Fruit fly (Drosophila melanogaster) whole organism, embryonic: ENCODE data around the gene CG13108.

ENCODE experiments used
- Aef1 ChIP-seq: fragments of 200-800 bp; sonication (Bioruptor generic); IDR thresholded peaks from 3 replicates; pipeline ENCODE4 v1.3.6; 2022; ENCODE audit warnings: missing biosample characterization, missing genetic modification characterization
- Asciz ChIP-seq: fragments of 200-800 bp; sonication (Bioruptor generic); optimal IDR thresholded peaks from 2 replicates; lab custom pipeline; 2017; ENCODE audit warnings: missing biosample characterization, mild to moderate bottlenecking, missing genetic modification characterization, missing genetic modification reagents
- BEAF-32 ChIP-seq: fragments of 200-800 bp; sonication (Bioruptor generic); optimal IDR thresholded peaks from 3 replicates; lab custom pipeline; 2017; ENCODE audit warnings: missing biosample characterization, missing genetic modification characterization, mild to moderate bottlenecking, moderate library complexity, missing genetic modification reagents
- Bdp1 ChIP-seq: fragments of 200-800 bp; sonication (Bioruptor generic); optimal IDR thresholded peaks from 3 replicates; lab custom pipeline; 2016; ENCODE audit warnings: missing biosample characterization, missing genetic modification characterization
- CG10366 ChIP-seq: fragments of 200-800 bp; sonication (Bioruptor generic); IDR thresholded peaks from 2 replicates; pipeline ENCODE4 v1.3.6; 2022; ENCODE audit warnings: missing biosample characterization, missing genetic modification characterization
- CG12219 ChIP-seq: fragments of 200-800 bp; sonication (Bioruptor generic); optimal IDR thresholded peaks from 3 replicates; lab custom pipeline; 2018; ENCODE audit warnings: missing biosample characterization, mild to moderate bottlenecking, missing genetic modification characterization
- CG12391 ChIP-seq: fragments of 200-800 bp; sonication (Bioruptor generic); optimal IDR thresholded peaks from 3 replicates; lab custom pipeline; 2018; ENCODE audit warnings: missing biosample characterization, mild to moderate bottlenecking, missing genetic modification characterization, moderate library complexity
- CG15601 ChIP-seq: fragments of 200-800 bp; sonication (Bioruptor generic); optimal IDR thresholded peaks from 3 replicates; lab custom pipeline; 2019; ENCODE audit warnings: missing biosample characterization, mild to moderate bottlenecking, missing genetic modification characterization, moderate library complexity
- CG16779 ChIP-seq: fragments of 200-800 bp; sonication (Bioruptor generic); IDR thresholded peaks from 2 replicates; pipeline ENCODE4 v1.3.6; 2022; ENCODE audit warnings: missing biosample characterization, missing genetic modification characterization
- CG17186 ChIP-seq: fragments of 200-800 bp; sonication (Bioruptor generic); optimal IDR thresholded peaks from 3 replicates; lab custom pipeline; 2017; ENCODE audit warnings: missing biosample characterization, missing genetic modification reagents, missing genetic modification characterization
- CG17359 ChIP-seq: fragments of 200-800 bp; sonication (Bioruptor generic); optimal IDR thresholded peaks from 3 replicates; lab custom pipeline; 2018; ENCODE audit warnings: missing biosample characterization, mild to moderate bottlenecking, missing genetic modification characterization, moderate library complexity
- CG17802 ChIP-seq: fragments of 200-800 bp; sonication (Bioruptor generic); optimal IDR thresholded peaks from 2 replicates; lab custom pipeline; 2018; ENCODE audit warnings: missing biosample characterization, mild to moderate bottlenecking, missing genetic modification characterization, moderate library complexity
- CG2120 ChIP-seq: fragments of 200-800 bp; sonication (Bioruptor generic); optimal IDR thresholded peaks from 3 replicates; lab custom pipeline; 2016; ENCODE audit warnings: missing biosample characterization, missing genetic modification characterization
- CG2678 ChIP-seq: fragments of 200-800 bp; sonication (Bioruptor generic); optimal IDR thresholded peaks from 3 replicates; lab custom pipeline; 2019; ENCODE audit warnings: missing biosample characterization, mild to moderate bottlenecking, missing genetic modification characterization, moderate library complexity
- CG3281 ChIP-seq: fragments of 200-800 bp; sonication (Bioruptor generic); optimal IDR thresholded peaks from 3 replicates; lab custom pipeline; 2017; ENCODE audit warnings: missing biosample characterization, mild to moderate bottlenecking, missing genetic modification characterization
- CG4424 ChIP-seq: fragments of 200-800 bp; sonication (Bioruptor generic); optimal IDR thresholded peaks from 3 replicates; lab custom pipeline; 2016; ENCODE audit warnings: missing biosample characterization, missing genetic modification characterization
- CG4854 ChIP-seq: fragments of 200-800 bp; sonication (Bioruptor generic); optimal IDR thresholded peaks from 2 replicates; lab custom pipeline; 2016; ENCODE audit warnings: missing biosample characterization, missing genetic modification characterization, inconsistent platforms
- CG6683 ChIP-seq: fragments of 200-800 bp; sonication (Bioruptor generic); optimal IDR thresholded peaks from 2 replicates; lab custom pipeline; 2017; ENCODE audit warnings: missing biosample characterization, mild to moderate bottlenecking, missing genetic modification characterization, missing genetic modification reagents
- CG7786 ChIP-seq: fragments of 200-800 bp; sonication (Bioruptor generic); optimal IDR thresholded peaks from 2 replicates; lab custom pipeline; 2016; ENCODE audit warnings: missing biosample characterization, missing genetic modification characterization
- CG7987 ChIP-seq: fragments of 200-800 bp; sonication (Bioruptor generic); optimal IDR thresholded peaks from 2 replicates; lab custom pipeline; 2018; ENCODE audit warnings: missing biosample characterization, mild to moderate bottlenecking, missing genetic modification characterization, moderate library complexity
- CG8281 ChIP-seq: fragments of 200-800 bp; sonication (Bioruptor generic); optimal IDR thresholded peaks from 2 replicates; lab custom pipeline; 2018; ENCODE audit warnings: missing biosample characterization, mild to moderate bottlenecking, missing genetic modification characterization, moderate library complexity
- Dbx ChIP-seq: fragments of 200-800 bp; sonication (Bioruptor generic); IDR thresholded peaks from 3 replicates; pipeline ENCODE4 v1.3.6; 2022; ENCODE audit warnings: missing biosample characterization, missing genetic modification characterization
- Drgx ChIP-seq: fragments of 200-800 bp; sonication (Bioruptor generic); IDR thresholded peaks from 2 replicates; pipeline ENCODE4 v1.3.6; 2022; ENCODE audit warnings: missing biosample characterization, missing genetic modification characterization
- E2f1 ChIP-seq: fragments of 200-800 bp; sonication (Bioruptor generic); IDR thresholded peaks from 2 replicates; pipeline ENCODE4 v1.3.6; 2022; ENCODE audit warnings: missing biosample characterization, missing genetic modification characterization
- Kr ChIP-seq: fragments of 200-800 bp; sonication (Bioruptor generic); optimal IDR thresholded peaks from 2 replicates; lab custom pipeline; 2017; ENCODE audit warnings: missing biosample characterization, mild to moderate bottlenecking, missing genetic modification characterization
- Mrtf ChIP-seq: fragments of 200-800 bp; sonication (Bioruptor generic); IDR thresholded peaks from 3 replicates; pipeline ENCODE4 v1.3.6; 2022; ENCODE audit warnings: missing biosample characterization, missing genetic modification characterization
- NC2β ChIP-seq: fragments of 200-800 bp; sonication (Bioruptor generic); optimal IDR thresholded peaks from 2 replicates; lab custom pipeline; 2016; ENCODE audit warnings: missing biosample characterization, missing genetic modification characterization
- Optix ChIP-seq: fragments of 200-800 bp; sonication (Bioruptor generic); IDR thresholded peaks from 3 replicates; pipeline ENCODE4 v1.3.6; 2022; ENCODE audit warnings: missing biosample characterization, missing genetic modification characterization
- Ravus ChIP-seq: fragments of 200-800 bp; sonication (Bioruptor generic); IDR thresholded peaks from 2 replicates; pipeline ENCODE4 v1.3.6; 2022; ENCODE audit warnings: missing biosample characterization, missing genetic modification characterization
- cato ChIP-seq: fragments of 200-800 bp; sonication (Bioruptor generic); optimal IDR thresholded peaks from 2 replicates; lab custom pipeline; 2016; ENCODE audit warnings: missing biosample characterization, missing genetic modification characterization, borderline replicate concordance
- crp ChIP-seq, 2 experiments: fragments of 200-800 bp; sonication (Bioruptor generic); optimal IDR thresholded peaks; 2 replicates in 1 of 2; 3 replicates in 1 of 2; lab custom pipeline; 2017; ENCODE audit warnings: missing biosample characterization in 2 of 2, missing genetic modification characterization in 2 of 2, mild to moderate bottlenecking in 1 of 2, moderate library complexity in 1 of 2
- cwo ChIP-seq: fragments of 200-800 bp; sonication (Bioruptor generic); optimal IDR thresholded peaks from 3 replicates; lab custom pipeline; 2017; ENCODE audit warnings: missing biosample characterization, missing genetic modification characterization, mild to moderate bottlenecking, moderate library complexity, missing genetic modification reagents
- eve ChIP-seq, 2 experiments: fragments of >200 bp; optimal IDR thresholded peaks; 2 replicates each; lab custom pipeline; 2017; ENCODE audit warnings: missing biosample characterization in 2 of 2, missing genetic modification characterization in 2 of 2
- fd3F ChIP-seq: fragments of 200-800 bp; sonication (Bioruptor generic); optimal IDR thresholded peaks from 2 replicates; lab custom pipeline; 2018; ENCODE audit warnings: missing biosample characterization, mild to moderate bottlenecking, missing genetic modification characterization, moderate library complexity
- h ChIP-seq: fragments of >200 bp; optimal IDR thresholded peaks from 2 replicates; lab custom pipeline; 2017
- hbn ChIP-seq: fragments of 200-800 bp; sonication (Bioruptor generic); IDR thresholded peaks from 2 replicates; pipeline ENCODE4 v1.3.6; 2022; ENCODE audit warnings: missing biosample characterization, missing genetic modification characterization; ENCODE audit not compliant: partially characterized antibody
- her ChIP-seq: fragments of 200-800 bp; sonication (Bioruptor generic); optimal IDR thresholded peaks from 2 replicates; lab custom pipeline; 2016; ENCODE audit warnings: missing biosample characterization, missing genetic modification characterization
- inv ChIP-seq: fragments of 200-800 bp; sonication (Bioruptor generic); IDR thresholded peaks from 2 replicates; pipeline ENCODE4 v1.3.6; 2022; ENCODE audit warnings: missing biosample characterization, missing genetic modification characterization; ENCODE audit not compliant: partially characterized antibody
- jigr1 ChIP-seq: fragments of 200-800 bp; sonication (Bioruptor generic); IDR thresholded peaks from 3 replicates; pipeline ENCODE4 v1.3.6; 2022; ENCODE audit warnings: missing biosample characterization, missing genetic modification characterization
- knrl ChIP-seq: fragments of 200-800 bp; sonication (Bioruptor generic); IDR thresholded peaks from 3 replicates; pipeline ENCODE4 v1.3.6; 2022; ENCODE audit warnings: missing biosample characterization, missing genetic modification characterization; ENCODE audit not compliant: partially characterized antibody
- mam ChIP-seq: fragments of 200-800 bp; sonication (Bioruptor generic); optimal IDR thresholded peaks from 3 replicates; lab custom pipeline; 2016; ENCODE audit warnings: missing biosample characterization, missing genetic modification characterization
- org-1 ChIP-seq: fragments of 200-800 bp; sonication (Bioruptor generic); optimal IDR thresholded peaks from 2 replicates; lab custom pipeline; 2017; ENCODE audit warnings: missing biosample characterization, missing genetic modification characterization
- pfk ChIP-seq: fragments of 200-800 bp; sonication (Bioruptor generic); optimal IDR thresholded peaks from 2 replicates; lab custom pipeline; 2018; ENCODE audit warnings: missing biosample characterization, mild to moderate bottlenecking, missing genetic modification characterization, moderate library complexity
- pnt ChIP-seq: fragments of 200-800 bp; sonication (Bioruptor generic); optimal IDR thresholded peaks from 3 replicates; lab custom pipeline; 2016; ENCODE audit warnings: missing biosample characterization, missing genetic modification characterization
- scrt ChIP-seq: fragments of 200-800 bp; sonication (Bioruptor generic); optimal IDR thresholded peaks from 2 replicates; lab custom pipeline; 2018; ENCODE audit warnings: missing biosample characterization, mild to moderate bottlenecking, missing genetic modification characterization, moderate library complexity
- sens-2 ChIP-seq: fragments of 200-800 bp; sonication (Bioruptor generic); IDR thresholded peaks from 2 replicates; pipeline ENCODE4 v1.3.6; 2022; ENCODE audit warnings: missing biosample characterization, missing genetic modification characterization
- sob ChIP-seq: fragments of 200-800 bp; sonication (Bioruptor generic); IDR thresholded peaks from 2 replicates; pipeline ENCODE4 v1.3.6; 2022; ENCODE audit warnings: missing biosample characterization, missing genetic modification characterization
- toy ChIP-seq: fragments of 200-800 bp; sonication (Bioruptor generic); IDR thresholded peaks from 2 replicates; pipeline ENCODE4 v1.3.6; 2022; ENCODE audit warnings: missing biosample characterization, missing genetic modification characterization
- yki ChIP-seq: fragments of >200 bp; optimal IDR thresholded peaks from 3 replicates; lab custom pipeline; 2018
- zf30C ChIP-seq: fragments of 200-800 bp; sonication (Bioruptor generic); optimal IDR thresholded peaks from 3 replicates; lab custom pipeline; 2018; ENCODE audit warnings: missing biosample characterization, mild to moderate bottlenecking, missing genetic modification characterization

CG13108 gene

dm6 chr2L:9166399-9166980, 2.5 kb downstream of the CG13108 start, which contains the start of the genes CG9586 and tai (continued):
- TF ChIP-seq knrl (GFP tag; lab: Robert Waterston, UW): peak; percentile 47; the same call in 2 of the 3 replicates
- TF ChIP-seq yki: no peak
- TF ChIP-seq CG6683 (GFP tag; lab: Kevin White, UChicago): peak; percentile 63
- TF ChIP-seq CG10366 (GFP tag; lab: Robert Waterston, UW): peak; percentile 81
- TF ChIP-seq eve (GFP tag; optimal IDR thresholded peaks at IDR 0.05; lab: Kevin White, UChicago): peak in 1 of 2 experiments; percentile 88
- peak; percentile 89 for TF ChIP-seq sob (GFP tag; lab: Robert Waterston, UW)
- TF ChIP-seq mam: peak; percentile 57
- peak; percentile 44 for TF ChIP-seq CG17802 (tag; lab: Kevin White, UChicago)
- no peak for TF ChIP-seq h (lab: Kevin White, UChicago)
- no peak for TF ChIP-seq jigr1 (GFP tag; lab: Robert Waterston, UW)
- TF ChIP-seq CG3281 (GFP tag; lab: Kevin White, UChicago): peak; percentile 77
- no peak for TF ChIP-seq CG16779 (GFP tag; lab: Robert Waterston, UW)
- peak; percentile 78 for TF ChIP-seq E2f1 (GFP tag; lab: Robert Waterston, UW)
- no peak for TF ChIP-seq pnt (GFP tag; lab: Kevin White, UChicago)
- peak; percentile 12 for TF ChIP-seq CG4854 (GFP tag; lab: Kevin White, UChicago)
- no peak for TF ChIP-seq Ravus (GFP tag; lab: Robert Waterston, UW)
- TF ChIP-seq zf30C (GFP tag; lab: Kevin White, UChicago): no peak
- peak; percentile 64 for TF ChIP-seq Drgx
- peak; percentile 71 for TF ChIP-seq cwo (GFP tag; lab: Kevin White, UChicago)
- peak; percentile 32 for TF ChIP-seq pfk (GFP tag; lab: Kevin White, UChicago)
- peak; percentile 10 for TF ChIP-seq NC2β (GFP tag; lab: Kevin White, UChicago)
- peak; percentile 83 for TF ChIP-seq CG17359 (tag; lab: Kevin White, UChicago)
- TF ChIP-seq sens-2: 0 out of 2 replicates have a peak, but pooled peaks have one; percentile 25
- TF ChIP-seq BEAF-32 (GFP tag; lab: Kevin White, UChicago): peak; percentile 36
- no peak for TF ChIP-seq toy (GFP tag; lab: Robert Waterston, UW)
- TF ChIP-seq Optix (GFP tag; lab: Robert Waterston, UW): peak; percentile 47; the same call in 2 of the 3 replicates
- TF ChIP-seq fd3F (GFP tag; lab: Kevin White, UChicago): peak; percentile 63
- TF ChIP-seq CG12219 (GFP tag; lab: Kevin White, UChicago): peak; percentile 51
- TF ChIP-seq crp (GFP tag; optimal IDR thresholded peaks at IDR 0.05; lab: Kevin White, UChicago): peak; percentile 77 to 97
- TF ChIP-seq hbn (GFP tag; lab: Robert Waterston, UW): peak; percentile 56
- peak; percentile 19 for TF ChIP-seq CG7786
- TF ChIP-seq org-1: peak; percentile 53
- TF ChIP-seq CG15601: peak; percentile 82
- no peak for TF ChIP-seq Mrtf
- peak; percentile 88 for TF ChIP-seq CG4424
- no peak for TF ChIP-seq inv
- TF ChIP-seq CG7987 (GFP tag; lab: Kevin White, UChicago): peak; percentile 49
- TF ChIP-seq her (GFP tag; lab: Kevin White, UChicago): peak; percentile 7
- peak; percentile 27 for TF ChIP-seq Kr (GFP tag; lab: Kevin White, UChicago)
- TF ChIP-seq CG2678 (tag; lab: Kevin White, UChicago): peak; percentile 84
- peak; percentile 96 for TF ChIP-seq CG12391 (tag; lab: Kevin White, UChicago)
- TF ChIP-seq Dbx (GFP tag; lab: Robert Waterston, UW): peak; percentile 74
- peak; percentile 54 for TF ChIP-seq Bdp1 (GFP tag; lab: Kevin White, UChicago)
- TF ChIP-seq scrt (GFP tag; lab: Kevin White, UChicago): peak; percentile 87
- TF ChIP-seq cato: peak; percentile 54
- peak; percentile 27 for TF ChIP-seq CG8281 (tag; lab: Kevin White, UChicago)
- peak; percentile 50 for TF ChIP-seq CG17186
- peak; percentile 79 for TF ChIP-seq CG2120 (GFP tag; lab: Kevin White, UChicago)
- TF ChIP-seq Asciz (GFP tag; lab: Kevin White, UChicago): peak; percentile 76
- TF ChIP-seq Aef1 (GFP tag; lab: Robert Waterston, UW): peak; percentile 49; the same call in 2 of the 3 replicates
